Fruit fly (Drosophila melanogaster) whole organism, embryonic: Measurements from ENCODE around the gene ninaC.

Experiments used
- CG1529 ChIP-seq: fragments of 200-800 bp; sonication (Bioruptor generic); optimal IDR thresholded peaks from 3 replicates; lab custom pipeline; 2018; ENCODE audit warnings: missing biosample characterization, missing genetic modification characterization
- CoRest ChIP-seq: fragments of 200-800 bp; sonication (Bioruptor generic); optimal IDR thresholded peaks from 3 replicates; lab custom pipeline; 2018; ENCODE audit warnings: missing biosample characterization, mild to moderate bottlenecking, missing genetic modification characterization, moderate library complexity
- Eip74EF ChIP-seq, 2 experiments: fragments of 200-800 bp in 1 of 2; fragments of >200 bp in 1 of 2; sonication (Bioruptor generic) in 1 of 2; optimal IDR thresholded peaks; 2 replicates each; lab custom pipeline; 2017 to 2019; ENCODE audit warnings: missing biosample characterization in 2 of 2, missing genetic modification characterization in 2 of 2, mild to moderate bottlenecking in 1 of 2, moderate library complexity in 1 of 2
- dmrt99B ChIP-seq: fragments of 200-800 bp; sonication (Bioruptor generic); optimal IDR thresholded peaks from 2 replicates; lab custom pipeline; 2018; ENCODE audit warnings: missing biosample characterization, mild to moderate bottlenecking, missing genetic modification characterization, moderate library complexity
- kah ChIP-seq: fragments of 200-800 bp; sonication (Bioruptor generic); optimal IDR thresholded peaks from 2 replicates; lab custom pipeline; 2018; ENCODE audit warnings: missing biosample characterization, mild to moderate bottlenecking, missing genetic modification characterization
- oc ChIP-seq: fragments of 200-800 bp; sonication (Bioruptor generic); optimal IDR thresholded peaks from 2 replicates; lab custom pipeline; 2018; ENCODE audit warnings: missing biosample characterization, mild to moderate bottlenecking, missing genetic modification characterization, moderate library complexity

- peak; percentile 56 for TF ChIP-seq CoRest (tag; lab: Kevin White, UChicago)
- peak; percentile 41 for TF ChIP-seq oc
- TF ChIP-seq kah (GFP tag; lab: Kevin White, UChicago): no peak
- peak in 1 of 2 experiments; percentile 21 for TF ChIP-seq Eip74EF (GFP tag; optimal IDR thresholded peaks at IDR 0.05; lab: Kevin White, UChicago)
- TF ChIP-seq CG1529 (GFP tag; lab: Kevin White, UChicago): peak; percentile 13
- peak; percentile 82 for TF ChIP-seq dmrt99B
Observed at dm6 chr2L:7396962-7397361, 19.5 kb downstream of the ninaC start.
